Fruit fly (Drosophila melanogaster) whole organism, wandering third instar larva: ENCODE measurements around the gene cad.

Source experiments
- CG32264 ChIP-seq: fragments of 200-800 bp; sonication (Bioruptor generic); optimal IDR thresholded peaks from 2 replicates; lab custom pipeline; 2016; ENCODE audit warnings: missing biosample characterization, missing genetic modification characterization
- CG9705 ChIP-seq: fragments of 200-800 bp; sonication (Bioruptor generic); optimal IDR thresholded peaks from 2 replicates; lab custom pipeline; 2018; ENCODE audit warnings: missing biosample characterization, mild to moderate bottlenecking, missing genetic modification characterization
- CrebA ChIP-seq: fragments of 200-800 bp; sonication (Bioruptor generic); optimal IDR thresholded peaks from 2 replicates; lab custom pipeline; 2016; ENCODE audit warnings: missing biosample characterization, mild to moderate bottlenecking, missing genetic modification characterization, borderline replicate concordance
- Dif ChIP-seq: fragments of 200-275, 200-300 bp; sonication (Bioruptor generic); optimal IDR thresholded peaks from 2 replicates; lab custom pipeline; 2018; ENCODE audit warnings: missing biosample characterization, missing genetic modification characterization; ENCODE audit not compliant: partially characterized antibody
- HLH106 ChIP-seq: fragments of 200-800 bp; optimal IDR thresholded peaks from 3 replicates; lab custom pipeline; 2019; ENCODE audit warnings: missing biosample characterization, mild to moderate bottlenecking, missing genetic modification characterization, moderate library complexity
- Hnf4 ChIP-seq: fragments of 200-800 bp; sonication (Bioruptor generic); optimal IDR thresholded peaks from 2 replicates; lab custom pipeline; 2016; ENCODE audit warnings: missing biosample characterization, mild to moderate bottlenecking, missing genetic modification characterization
- Hr83 ChIP-seq: fragments of 200-300 bp; sonication (Bioruptor generic); optimal IDR thresholded peaks from 2 replicates; lab custom pipeline; 2016; ENCODE audit warnings: missing biosample characterization, mild to moderate bottlenecking, missing genetic modification characterization, moderate library complexity; ENCODE audit not compliant: poor library complexity, severe bottlenecking
- Mio ChIP-seq: sonication (Bioruptor generic); optimal IDR thresholded peaks from 2 replicates; lab custom pipeline; 2016; ENCODE audit warnings: missing biosample characterization, missing genetic modification characterization
- Myc ChIP-seq: fragments of >200 bp; optimal IDR thresholded peaks from 2 replicates; lab custom pipeline; 2017
- N ChIP-seq: fragments of >200 bp; optimal IDR thresholded peaks from 2 replicates; lab custom pipeline; 2018; ENCODE audit warnings: missing biosample characterization, missing external identifiers, missing genetic modification characterization
- OdsH ChIP-seq: fragments of 200-800 bp; sonication (Bioruptor generic); optimal IDR thresholded peaks from 2 replicates; lab custom pipeline; 2016; ENCODE audit warnings: missing biosample characterization, mild to moderate bottlenecking, missing genetic modification characterization
- Rel ChIP-seq, 2 experiments: fragments of 200-800 bp; sonication (Bioruptor generic) in 1 of 2; optimal IDR thresholded peaks; 2 replicates in 1 of 2; 3 replicates in 1 of 2; lab custom pipeline; 2016 to 2019; ENCODE audit warnings: mild to moderate bottlenecking in 2 of 2, missing biosample characterization in 2 of 2, missing genetic modification characterization in 2 of 2, moderate library complexity in 1 of 2
- Sp1 ChIP-seq: fragments of 200-800 bp; sonication (Bioruptor generic); optimal IDR thresholded peaks from 3 replicates; lab custom pipeline; 2019; ENCODE audit warnings: missing biosample characterization, mild to moderate bottlenecking, missing genetic modification characterization, moderate library complexity
- Vsx2 ChIP-seq: fragments of 200-300, 225-300 bp; sonication (Bioruptor generic); optimal IDR thresholded peaks from 2 replicates; lab custom pipeline; 2018; ENCODE audit warnings: missing biosample characterization, missing genetic modification characterization; ENCODE audit not compliant: partially characterized antibody
- br ChIP-seq: fragments of 200-800 bp; sonication (Bioruptor generic); optimal IDR thresholded peaks from 2 replicates; lab custom pipeline; 2016; ENCODE audit warnings: missing biosample characterization, missing genetic modification characterization
- brk ChIP-seq: fragments of 200-800 bp; sonication (Bioruptor generic); optimal IDR thresholded peaks from 2 replicates; lab custom pipeline; 2016; ENCODE audit warnings: missing biosample characterization, mild to moderate bottlenecking, missing genetic modification characterization
- dl ChIP-seq, 2 experiments: fragments of 175-275, 200-275 bp in 1 of 2; fragments of 200-275 bp in 1 of 2; sonication (Bioruptor generic); optimal IDR thresholded peaks; lab custom pipeline; 2018; ENCODE audit warnings: mild to moderate bottlenecking in 2 of 2, missing biosample characterization in 2 of 2, missing genetic modification characterization in 2 of 2, moderate library complexity in 2 of 2; ENCODE audit not compliant: partially characterized antibody in 2 of 2, insufficient read depth in 1 of 2
- dmrt93B ChIP-seq: fragments of 200-800 bp; sonication (Bioruptor generic); optimal IDR thresholded peaks from 2 replicates; lab custom pipeline; 2018; ENCODE audit warnings: missing biosample characterization, mild to moderate bottlenecking, missing genetic modification characterization
- ey ChIP-seq: fragments of 200-800 bp; sonication (Bioruptor generic); optimal IDR thresholded peaks from 2 replicates; lab custom pipeline; 2016; ENCODE audit warnings: missing biosample characterization, missing genetic modification characterization
- foxo ChIP-seq, 2 experiments: fragments of 200-800 bp; sonication (Bioruptor generic); optimal IDR thresholded peaks; 2 replicates in 1 of 2; 3 replicates in 1 of 2; lab custom pipeline; 2016 to 2017; ENCODE audit warnings: missing biosample characterization in 2 of 2, missing genetic modification characterization in 2 of 2
- fru ChIP-seq: fragments of 200-800 bp; sonication (Bioruptor generic); optimal IDR thresholded peaks from 3 replicates; lab custom pipeline; 2016; ENCODE audit warnings: missing biosample characterization, mild to moderate bottlenecking, missing genetic modification characterization
- h ChIP-seq: fragments of 200-800 bp; sonication (Bioruptor generic); optimal IDR thresholded peaks from 3 replicates; lab custom pipeline; 2016; ENCODE audit warnings: missing biosample characterization, mild to moderate bottlenecking, missing genetic modification characterization
- jim ChIP-seq: fragments of 175-275, 200-325 bp; sonication (Bioruptor generic); optimal IDR thresholded peaks from 2 replicates; lab custom pipeline; 2016; ENCODE audit warnings: missing biosample characterization, mild to moderate bottlenecking, missing genetic modification characterization
- lola ChIP-seq: fragments of >200 bp; optimal IDR thresholded peaks from 2 replicates; lab custom pipeline; 2017; ENCODE audit warnings: missing biosample characterization, missing genetic modification characterization
- pan ChIP-seq: fragments of >200 bp; optimal IDR thresholded peaks from 2 replicates; lab custom pipeline; 2017
- psq ChIP-seq: fragments of 200-800 bp; sonication (Bioruptor generic); optimal IDR thresholded peaks from 3 replicates; lab custom pipeline; 2017; ENCODE audit warnings: missing biosample characterization, mild to moderate bottlenecking, missing genetic modification characterization, moderate library complexity
- rgr ChIP-seq: fragments of 200-800 bp; sonication (Bioruptor generic); optimal IDR thresholded peaks from 3 replicates; lab custom pipeline; 2016; ENCODE audit warnings: missing biosample characterization, mild to moderate bottlenecking, missing genetic modification characterization
- sage ChIP-seq: fragments of 200-800 bp; sonication (Bioruptor generic); optimal IDR thresholded peaks from 2 replicates; lab custom pipeline; 2016; ENCODE audit warnings: missing biosample characterization, mild to moderate bottlenecking, missing genetic modification characterization
- sv ChIP-seq: fragments of 200-800 bp; sonication (Bioruptor generic); optimal IDR thresholded peaks from 3 replicates; lab custom pipeline; 2016; ENCODE audit warnings: missing biosample characterization, missing genetic modification characterization
- woc ChIP-seq: sonication (Bioruptor generic); optimal IDR thresholded peaks from 2 replicates; lab custom pipeline; 2016; ENCODE audit warnings: missing biosample characterization, mild to moderate bottlenecking, missing genetic modification characterization

Gene cad

DNA sequence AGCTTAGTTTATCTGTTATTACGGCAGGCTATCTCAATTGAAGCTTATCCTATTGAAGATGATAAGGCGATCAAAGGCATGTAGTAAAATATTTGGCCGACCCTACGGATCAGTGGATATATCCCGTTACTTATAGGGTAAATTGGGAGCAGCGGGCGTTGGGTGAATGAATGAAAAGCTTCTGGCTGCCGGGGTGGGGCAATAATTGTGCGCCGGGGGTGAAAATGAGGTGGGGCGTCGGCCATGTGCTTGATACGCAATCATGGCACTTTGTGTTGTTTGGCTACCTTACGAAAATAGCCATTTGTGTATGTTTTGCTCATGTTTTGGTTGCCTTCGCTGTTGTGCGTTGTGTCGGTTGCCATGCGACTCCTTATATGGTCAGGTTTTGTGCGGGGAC is 31.3 kb downstream of the cad start:
- no peak for TF ChIP-seq Rel (GFP tag; optimal IDR thresholded peaks at IDR 0.05; lab: Kevin White, UChicago)
- TF ChIP-seq Rel (tag; optimal IDR thresholded peaks at IDR 0.05; lab: Kevin White, UChicago): peak; percentile 27
- no peak for TF ChIP-seq N (GFP tag; lab: Kevin White, UChicago)

DNA sequence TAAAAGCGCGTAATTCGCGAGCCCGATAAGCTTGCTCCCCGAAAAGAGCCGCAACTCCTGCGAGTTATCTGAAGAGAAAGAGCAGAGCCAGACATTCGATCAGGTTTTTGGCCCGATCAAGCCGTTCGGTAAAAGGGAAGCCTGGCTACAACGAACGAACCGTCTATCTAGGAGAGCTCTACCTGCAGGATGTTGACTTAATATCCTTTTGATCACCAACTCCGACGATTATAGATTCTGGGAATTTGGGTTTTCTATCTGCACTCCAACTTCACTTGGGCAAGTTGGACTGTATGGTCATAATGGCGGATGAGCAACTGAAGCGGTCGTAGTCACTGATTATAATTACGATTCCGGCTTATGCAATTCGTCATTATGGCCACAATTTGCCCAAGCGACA is 31.7 kb downstream of the cad start:
- TF ChIP-seq dmrt93B (GFP tag; lab: Kevin White, UChicago) (peak; percentile 38), woc (peak; percentile 59), Hr83 (no peak), rgr (GFP tag; lab: Kevin White, UChicago) (peak; percentile 11), sage (GFP tag; lab: Kevin White, UChicago) (peak; percentile 23), fru (GFP tag; lab: Kevin White, UChicago) (peak; percentile 21), h (GFP tag; lab: Kevin White, UChicago) (peak; percentile 71), HLH106 (tag; lab: Kevin White, UChicago) (peak; percentile 65), Hnf4 (no peak), Sp1 (no peak), foxo (GFP tag; optimal IDR thresholded peaks at IDR 0.05; lab: Kevin White, UChicago) (peak in 1 of 2 experiments; percentile 47), ey (GFP tag; lab: Kevin White, UChicago) (peak; percentile 33), Vsx2 (GFP tag; lab: Kevin White, UChicago) (no peak)

DNA sequence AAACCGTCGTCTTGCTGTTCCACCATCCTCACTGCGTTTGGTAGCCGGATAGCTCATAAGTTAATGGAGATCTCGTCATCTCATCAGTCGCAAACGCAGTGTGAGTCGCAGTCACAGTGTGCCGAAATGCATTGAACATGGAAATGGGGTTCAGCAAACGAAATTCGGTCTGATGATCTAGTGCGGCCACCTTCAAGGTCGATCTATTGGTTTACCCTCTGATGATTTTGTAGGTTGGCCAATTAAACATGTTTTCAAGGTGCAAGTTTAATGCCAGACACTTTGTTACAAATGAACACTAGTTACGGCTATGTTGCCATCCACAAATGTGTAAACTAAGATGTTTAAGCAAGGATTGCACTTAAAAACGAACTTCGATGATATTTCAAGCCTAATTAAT is 32.3 kb downstream of the cad start:
- no peak for TF ChIP-seq lola
- no peak for TF ChIP-seq OdsH (GFP tag; lab: Kevin White, UChicago)
- TF ChIP-seq Rel (GFP tag; optimal IDR thresholded peaks at IDR 0.05; lab: Kevin White, UChicago): no peak
- TF ChIP-seq Rel (tag; optimal IDR thresholded peaks at IDR 0.05; lab: Kevin White, UChicago): no peak
- TF ChIP-seq ey (GFP tag; lab: Kevin White, UChicago): no peak
- no peak for TF ChIP-seq HLH106 (tag; lab: Kevin White, UChicago)
- no peak for TF ChIP-seq Dif (GFP tag; lab: Kevin White, UChicago)
- TF ChIP-seq N (GFP tag; lab: Kevin White, UChicago): no peak
- no peak for TF ChIP-seq jim
- TF ChIP-seq brk (GFP tag; lab: Kevin White, UChicago): no peak
- TF ChIP-seq Myc: no peak
- TF ChIP-seq dmrt93B (GFP tag; lab: Kevin White, UChicago): no peak
- no peak for TF ChIP-seq CG9705
- no peak for TF ChIP-seq Mio
- no peak for TF ChIP-seq CrebA
- TF ChIP-seq pan (lab: Kevin White, UChicago): no peak
- no peak for TF ChIP-seq woc

DNA sequence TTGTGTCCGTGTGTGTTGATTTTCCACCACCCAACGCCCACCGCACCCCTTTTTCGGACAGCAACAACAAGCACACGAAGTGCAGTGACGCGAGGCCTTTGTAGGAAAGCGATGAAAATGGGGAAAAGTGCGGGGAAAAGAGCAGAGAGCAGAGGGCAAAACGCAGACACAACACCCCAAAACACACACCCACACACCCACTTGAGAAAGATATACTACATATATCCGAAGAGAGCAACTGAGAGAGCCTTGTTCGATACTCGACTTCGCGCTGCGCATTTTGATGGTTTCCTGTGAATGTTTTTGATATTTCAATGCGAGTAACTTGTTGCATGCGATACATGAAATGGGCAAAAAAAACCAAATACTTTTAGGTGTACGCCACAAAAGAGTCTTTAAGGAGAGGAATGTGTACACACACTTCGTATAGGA is 33.2 kb downstream of the cad start:
- TF ChIP-seq fru (GFP tag; lab: Kevin White, UChicago): no peak
- TF ChIP-seq psq: peak; percentile 22
- TF ChIP-seq, all 38 proteins: peak for 1

DNA sequence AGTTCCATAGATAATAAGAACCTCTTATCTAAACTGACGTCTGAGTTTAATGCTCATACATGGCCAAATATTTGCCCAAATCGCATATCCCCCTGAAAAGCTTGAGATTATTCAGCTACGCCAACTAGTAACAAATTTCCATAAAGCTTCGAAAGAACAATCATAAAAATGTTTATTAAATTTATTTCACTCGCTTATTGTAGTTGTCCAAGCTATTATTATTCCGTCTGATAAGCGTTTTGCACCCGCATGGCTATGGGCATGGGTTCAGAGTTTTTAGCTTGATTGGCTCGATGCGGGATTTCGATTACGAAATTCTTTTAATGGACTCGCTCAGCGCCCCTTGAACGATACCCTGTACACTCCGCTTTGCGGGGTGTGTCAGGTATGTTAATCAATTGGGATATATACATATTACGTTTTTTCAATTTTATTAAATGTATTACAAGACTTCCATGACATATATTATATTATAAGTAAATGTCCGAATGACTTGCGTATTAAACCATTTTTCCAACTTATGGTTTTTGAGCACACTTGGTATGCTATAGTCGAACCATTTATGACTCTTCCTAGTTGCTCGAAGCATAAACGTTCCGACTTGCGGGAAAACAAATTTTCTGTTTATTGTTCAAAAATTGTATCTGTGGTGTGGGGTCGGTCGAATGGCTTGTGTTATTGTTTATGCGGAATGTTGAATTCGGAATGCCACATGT is 35.3 kb downstream of the cad start:
- TF ChIP-seq ey (GFP tag; lab: Kevin White, UChicago) (peak; percentile 55), dl (GFP tag; optimal IDR thresholded peaks at IDR 0.05; lab: Kevin White, UChicago; ENCODE audit: insufficient read depth in 1 of 2, partially characterized antibody in 2 of 2) (no peak), Sp1 (peak; percentile 15), sv (GFP tag; lab: Kevin White, UChicago) (peak; percentile 94), psq (peak; percentile 71), pan (lab: Kevin White, UChicago) (no peak), woc (peak; percentile 21), dmrt93B (GFP tag; lab: Kevin White, UChicago) (peak; percentile 41), CG32264 (GFP tag; lab: Kevin White, UChicago) (no peak), rgr (GFP tag; lab: Kevin White, UChicago) (peak; percentile 83), lola (no peak), foxo (GFP tag; optimal IDR thresholded peaks at IDR 0.05; lab: Kevin White, UChicago) (peak in 1 of 2 experiments; percentile 75), h (GFP tag; lab: Kevin White, UChicago) (peak; percentile 82), fru (GFP tag; lab: Kevin White, UChicago) (peak; percentile 75), HLH106 (tag; lab: Kevin White, UChicago) (peak; percentile 61), Hnf4 (peak; percentile 60), OdsH (GFP tag; lab: Kevin White, UChicago) (peak; percentile 77), Rel (GFP tag; optimal IDR thresholded peaks at IDR 0.05; lab: Kevin White, UChicago) (peak; percentile 40), Rel (tag; optimal IDR thresholded peaks at IDR 0.05; lab: Kevin White, UChicago) (peak; percentile 6), sage (GFP tag; lab: Kevin White, UChicago) (peak; percentile 21), brk (GFP tag; lab: Kevin White, UChicago) (peak; percentile 49), Vsx2 (GFP tag; lab: Kevin White, UChicago) (no peak), br (GFP tag; lab: Kevin White, UChicago) (peak; percentile 52)
